Fruit fly (Drosophila melanogaster) whole organism, embryonic: Measurements from ENCODE around the gene Adgf-C.

ENCODE experiments used
- Antp ChIP-seq: fragments of 200-800 bp; sonication (Bioruptor generic); optimal IDR thresholded peaks from 3 replicates; lab custom pipeline; 2016; ENCODE audit warnings: missing biosample characterization, missing genetic modification characterization
- CG13424 ChIP-seq: fragments of 200-800 bp; sonication (Bioruptor generic); optimal IDR thresholded peaks from 2 replicates; lab custom pipeline; 2019; ENCODE audit warnings: missing biosample characterization, mild to moderate bottlenecking, missing genetic modification characterization, moderate library complexity
- CG14860 ChIP-seq: fragments of 200-800 bp; sonication (Bioruptor generic); IDR thresholded peaks from 3 replicates; pipeline ENCODE4 v1.3.6; 2022; ENCODE audit warnings: missing biosample characterization, missing genetic modification characterization; ENCODE audit not compliant: partially characterized antibody
- CG1529 ChIP-seq: fragments of 200-800 bp; sonication (Bioruptor generic); optimal IDR thresholded peaks from 3 replicates; lab custom pipeline; 2018; ENCODE audit warnings: missing biosample characterization, missing genetic modification characterization
- CG15479 ChIP-seq: fragments of 200-800 bp; sonication (Bioruptor generic); optimal IDR thresholded peaks from 3 replicates; lab custom pipeline; 2019; ENCODE audit warnings: missing biosample characterization, mild to moderate bottlenecking, missing genetic modification characterization, moderate library complexity
- CG15696 ChIP-seq: fragments of 200-800 bp; sonication (Bioruptor generic); optimal IDR thresholded peaks from 2 replicates; lab custom pipeline; 2019; ENCODE audit warnings: missing biosample characterization, mild to moderate bottlenecking, missing genetic modification characterization, moderate library complexity
- CG1832 ChIP-seq: fragments of 200-800 bp; sonication (Bioruptor generic); optimal IDR thresholded peaks from 2 replicates; lab custom pipeline; 2017; ENCODE audit warnings: missing biosample characterization, mild to moderate bottlenecking, missing genetic modification characterization, inconsistent platforms
- CG18476 ChIP-seq: fragments of 200-800 bp; sonication (Bioruptor generic); optimal IDR thresholded peaks from 2 replicates; lab custom pipeline; 2016; ENCODE audit warnings: missing biosample characterization, mild to moderate bottlenecking, missing genetic modification characterization
- CG2712 ChIP-seq: fragments of 200-800 bp; optimal IDR thresholded peaks from 3 replicates; lab custom pipeline; 2019; ENCODE audit warnings: missing biosample characterization, mild to moderate bottlenecking, missing genetic modification characterization, moderate library complexity
- CG2889 ChIP-seq: fragments of 200-800 bp; sonication (Bioruptor generic); IDR thresholded peaks from 3 replicates; pipeline ENCODE4 v1.3.6; 2022; ENCODE audit warnings: missing biosample characterization, missing genetic modification characterization
- CG30403 ChIP-seq: fragments of 200-800 bp; sonication (Bioruptor generic); optimal IDR thresholded peaks from 3 replicates; lab custom pipeline; 2016; ENCODE audit warnings: missing biosample characterization, missing genetic modification characterization
- CG31224 ChIP-seq: fragments of 200-800 bp; sonication (Bioruptor generic); IDR thresholded peaks from 2 replicates; pipeline ENCODE4 v1.3.6; 2022; ENCODE audit warnings: missing biosample characterization, missing genetic modification characterization
- CG3407 ChIP-seq: fragments of 200-800 bp; sonication (Bioruptor generic); optimal IDR thresholded peaks from 2 replicates; lab custom pipeline; 2018; ENCODE audit warnings: missing biosample characterization, mild to moderate bottlenecking, missing genetic modification characterization
- CG4617 ChIP-seq: fragments of 200-800 bp; sonication (Bioruptor generic); optimal IDR thresholded peaks from 3 replicates; lab custom pipeline; 2016; ENCODE audit warnings: missing biosample characterization, missing genetic modification characterization, borderline replicate concordance
- CG7839 ChIP-seq: fragments of 200-800 bp; sonication (Bioruptor generic); optimal IDR thresholded peaks from 3 replicates; lab custom pipeline; 2018; ENCODE audit warnings: missing biosample characterization, mild to moderate bottlenecking, missing genetic modification characterization, moderate library complexity
- Camta ChIP-seq: fragments of 200-800 bp; sonication (Bioruptor generic); optimal IDR thresholded peaks from 2 replicates; lab custom pipeline; 2016; ENCODE audit warnings: missing biosample characterization, missing genetic modification characterization
- Dfd ChIP-seq, 2 experiments: fragments of >200 bp; optimal IDR thresholded peaks; 2 replicates each; lab custom pipeline; 2017; ENCODE audit warnings: missing biosample characterization in 2 of 2, missing genetic modification characterization in 2 of 2
- Eip74EF ChIP-seq, 2 experiments: fragments of 200-800 bp in 1 of 2; fragments of >200 bp in 1 of 2; sonication (Bioruptor generic) in 1 of 2; optimal IDR thresholded peaks; 2 replicates each; lab custom pipeline; 2017 to 2019; ENCODE audit warnings: missing biosample characterization in 2 of 2, missing genetic modification characterization in 2 of 2, mild to moderate bottlenecking in 1 of 2, moderate library complexity in 1 of 2
- Gug ChIP-seq: fragments of 200-800 bp; sonication (Bioruptor generic); IDR thresholded peaks from 4 replicates; pipeline ENCODE4 v1.3.6; 2022; ENCODE audit warnings: missing biosample characterization, missing genetic modification characterization
- HHEX ChIP-seq: fragments of 200-800 bp; sonication (Bioruptor generic); optimal IDR thresholded peaks from 3 replicates; lab custom pipeline; 2017; ENCODE audit warnings: missing biosample characterization, mild to moderate bottlenecking, missing genetic modification characterization, missing genetic modification reagents
- HLH3B ChIP-seq: fragments of 200-800 bp; sonication (Bioruptor generic); IDR thresholded peaks from 2 replicates; pipeline ENCODE4 v1.3.6; 2022; ENCODE audit warnings: missing biosample characterization, missing genetic modification characterization
- Mrtf ChIP-seq: fragments of 200-800 bp; sonication (Bioruptor generic); IDR thresholded peaks from 3 replicates; pipeline ENCODE4 v1.3.6; 2022; ENCODE audit warnings: missing biosample characterization, missing genetic modification characterization
- Ptx1 ChIP-seq: fragments of 200-800 bp; sonication (Bioruptor generic); IDR thresholded peaks from 2 replicates; pipeline ENCODE4 v1.3.6; 2022; ENCODE audit warnings: missing biosample characterization, missing genetic modification characterization
- Sry-β ChIP-seq: fragments of 200-800 bp; sonication (Bioruptor generic); optimal IDR thresholded peaks from 2 replicates; lab custom pipeline; 2018; ENCODE audit warnings: missing biosample characterization, mild to moderate bottlenecking, missing genetic modification characterization, moderate library complexity
- Stat92E ChIP-seq, 3 experiments: fragments of >200 bp in 2 of 3; fragments of 200-800 bp in 1 of 3; sonication (Bioruptor generic) in 1 of 3; optimal IDR thresholded peaks; 2 replicates each; lab custom pipeline; 2017 to 2019; ENCODE audit warnings: missing biosample characterization in 3 of 3, missing genetic modification characterization in 3 of 3, mild to moderate bottlenecking in 1 of 3, moderate library complexity in 1 of 3
- ab ChIP-seq: fragments of 200-800 bp; sonication (Bioruptor generic); optimal IDR thresholded peaks from 2 replicates; lab custom pipeline; 2016; ENCODE audit warnings: missing biosample characterization, missing genetic modification characterization
- abd-A ChIP-seq: fragments of 200-800 bp; sonication (Bioruptor generic); optimal IDR thresholded peaks from 3 replicates; lab custom pipeline; 2019; ENCODE audit warnings: missing biosample characterization, mild to moderate bottlenecking, missing genetic modification characterization, moderate library complexity
- amos ChIP-seq: fragments of 200-800 bp; sonication (Bioruptor generic); IDR thresholded peaks from 2 replicates; pipeline ENCODE4 v1.3.6; 2022; ENCODE audit warnings: missing biosample characterization, missing genetic modification characterization; ENCODE audit not compliant: partially characterized antibody
- br ChIP-seq: fragments of >200 bp; optimal IDR thresholded peaks from 2 replicates; lab custom pipeline; 2017
- cg ChIP-seq: fragments of 200-800 bp; sonication (Bioruptor generic); optimal IDR thresholded peaks from 3 replicates; lab custom pipeline; 2019; ENCODE audit warnings: missing biosample characterization, mild to moderate bottlenecking, missing genetic modification characterization, moderate library complexity
- chinmo ChIP-seq: fragments of 200-800 bp; sonication (Bioruptor generic); IDR thresholded peaks from 4 replicates; pipeline ENCODE4 v1.3.6; 2022; ENCODE audit warnings: missing biosample characterization, missing genetic modification characterization; ENCODE audit not compliant: partially characterized antibody
- corto ChIP-seq: fragments of 200-800 bp; sonication (Bioruptor generic); optimal IDR thresholded peaks from 2 replicates; lab custom pipeline; 2016; ENCODE audit warnings: missing biosample characterization, mild to moderate bottlenecking, missing genetic modification characterization, moderate library complexity
- da ChIP-seq: fragments of 200-800 bp; sonication (Bioruptor generic); optimal IDR thresholded peaks from 2 replicates; lab custom pipeline; 2016; ENCODE audit warnings: missing biosample characterization, missing genetic modification characterization
- disco-r ChIP-seq: fragments of 200-800 bp; sonication (Bioruptor generic); optimal IDR thresholded peaks from 2 replicates; lab custom pipeline; 2016; ENCODE audit warnings: missing biosample characterization, missing genetic modification characterization
- dmrt11E ChIP-seq: fragments of 200-800 bp; sonication (Bioruptor generic); optimal IDR thresholded peaks from 3 replicates; lab custom pipeline; 2018; ENCODE audit warnings: missing biosample characterization, mild to moderate bottlenecking, missing genetic modification characterization, moderate library complexity
- en ChIP-seq: fragments of 200-800 bp; sonication (Bioruptor generic); optimal IDR thresholded peaks from 2 replicates; lab custom pipeline; 2016; ENCODE audit warnings: missing biosample characterization, missing genetic modification characterization
- fru ChIP-seq: fragments of >200 bp; optimal IDR thresholded peaks from 2 replicates; lab custom pipeline; 2017
- gcm2 ChIP-seq: fragments of 200-800 bp; sonication (Bioruptor generic); optimal IDR thresholded peaks from 2 replicates; lab custom pipeline; 2016; ENCODE audit warnings: missing biosample characterization, missing genetic modification characterization
- gsb-n ChIP-seq: fragments of 200-800 bp; sonication (Bioruptor generic); optimal IDR thresholded peaks from 3 replicates; lab custom pipeline; 2018; ENCODE audit warnings: missing biosample characterization, mild to moderate bottlenecking, missing genetic modification characterization
- jigr1 ChIP-seq: fragments of 200-800 bp; sonication (Bioruptor generic); IDR thresholded peaks from 3 replicates; pipeline ENCODE4 v1.3.6; 2022; ENCODE audit warnings: missing biosample characterization, missing genetic modification characterization
- lbe ChIP-seq: fragments of 200-800 bp; sonication (Bioruptor generic); optimal IDR thresholded peaks from 2 replicates; lab custom pipeline; 2016; ENCODE audit warnings: missing biosample characterization, mild to moderate bottlenecking, missing genetic modification characterization
- lmd ChIP-seq: fragments of 200-800 bp; sonication (Bioruptor generic); IDR thresholded peaks from 2 replicates; pipeline ENCODE4 v1.3.6; 2022; ENCODE audit warnings: missing biosample characterization, missing genetic modification characterization
- lov ChIP-seq, 2 experiments: fragments of 200-800 bp in 1 of 2; fragments of >200 bp in 1 of 2; sonication (Bioruptor generic) in 1 of 2; IDR thresholded peaks in 1 of 2; optimal IDR thresholded peaks in 1 of 2; 2 replicates in 1 of 2; 3 replicates in 1 of 2; pipeline versions ENCODE4 v1.3.6 to Lab custom; 2017 to 2022; ENCODE audit warnings: missing biosample characterization in 1 of 2, missing genetic modification characterization in 1 of 2
- mld ChIP-seq: fragments of 200-800 bp; sonication (Bioruptor generic); IDR thresholded peaks from 3 replicates; pipeline ENCODE4 v1.3.6; 2022; ENCODE audit warnings: missing biosample characterization, missing genetic modification characterization; ENCODE audit not compliant: partially characterized antibody
- p53 ChIP-seq: fragments of 200-800 bp; sonication (Bioruptor generic); optimal IDR thresholded peaks from 2 replicates; lab custom pipeline; 2016; ENCODE audit warnings: missing biosample characterization, missing genetic modification characterization
- pb ChIP-seq: fragments of 200-800 bp; sonication (Bioruptor generic); optimal IDR thresholded peaks from 3 replicates; lab custom pipeline; 2016; ENCODE audit warnings: missing biosample characterization, missing genetic modification characterization
- pros ChIP-seq: fragments of 200-800 bp; sonication (Bioruptor generic); optimal IDR thresholded peaks from 3 replicates; lab custom pipeline; 2019; ENCODE audit warnings: missing biosample characterization, mild to moderate bottlenecking, missing genetic modification characterization, moderate library complexity
- psq ChIP-seq: fragments of 200-800 bp; sonication (Bioruptor generic); optimal IDR thresholded peaks from 2 replicates; lab custom pipeline; 2017; ENCODE audit warnings: missing biosample characterization, missing genetic modification characterization
- sens-2 ChIP-seq: fragments of 200-800 bp; sonication (Bioruptor generic); IDR thresholded peaks from 2 replicates; pipeline ENCODE4 v1.3.6; 2022; ENCODE audit warnings: missing biosample characterization, missing genetic modification characterization
- slbo ChIP-seq: fragments of 200-800 bp; sonication (Bioruptor generic); IDR thresholded peaks from 2 replicates; pipeline ENCODE4 v1.3.6; 2022; ENCODE audit warnings: missing biosample characterization, missing genetic modification characterization
- unc-4 ChIP-seq: fragments of 200-800 bp; sonication (Bioruptor generic); IDR thresholded peaks from 2 replicates; pipeline ENCODE4 v1.3.6; 2022; ENCODE audit warnings: missing biosample characterization, missing genetic modification characterization; ENCODE audit not compliant: partially characterized antibody

Gene Adgf-C

DNA sequence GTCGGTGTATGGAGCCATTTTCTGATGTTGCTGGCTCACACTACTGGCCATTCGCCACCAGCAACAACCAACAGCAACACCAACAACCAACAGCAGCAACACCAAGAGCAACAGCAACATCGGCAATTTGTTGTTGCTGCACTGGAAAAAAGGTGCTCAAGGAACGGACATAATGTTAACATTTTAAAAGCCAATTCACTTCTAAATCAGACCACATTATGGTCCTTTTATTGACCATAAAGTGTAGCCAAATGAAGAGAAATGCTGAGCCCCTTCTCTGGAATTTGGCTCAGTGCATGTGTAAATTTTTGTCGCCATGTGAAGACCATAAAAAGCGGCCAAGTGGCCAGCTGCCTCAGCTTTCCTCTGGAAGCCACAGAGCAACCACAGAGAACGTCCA is 10.3 kb downstream of the Adgf-C start (continued):
- TF ChIP-seq CG30403 (GFP tag; lab: Kevin White, UChicago) (peak; percentile 51), dmrt11E (tag; lab: Kevin White, UChicago) (no peak), CG2889 (GFP tag; lab: Robert Waterston, UW) (no peak), CG3407 (GFP tag; lab: Kevin White, UChicago) (no peak), HHEX (GFP tag; lab: Kevin White, UChicago) (no peak), CG1832 (GFP tag; lab: Kevin White, UChicago) (no peak), gsb-n (tag; lab: Kevin White, UChicago) (no peak), fru (lab: Kevin White, UChicago) (no peak), CG31224 (GFP tag; lab: Robert Waterston, UW) (no peak), psq (no peak), Antp (GFP tag; lab: Kevin White, UChicago) (peak; percentile 59), da (no peak), mld (no peak), CG13424 (tag; lab: Kevin White, UChicago) (peak; percentile 5), CG15479 (GFP tag; lab: Kevin White, UChicago) (no peak), HLH3B (GFP tag; lab: Robert Waterston, UW) (peak; percentile 60), br (lab: Kevin White, UChicago) (no peak), lmd (peak; percentile 34; the same call in 1 of the 2 replicates), slbo (peak; percentile 29; the same call in 1 of the 2 replicates), jigr1 (GFP tag; lab: Robert Waterston, UW) (no peak), CG4617 (GFP tag; lab: Kevin White, UChicago) (no peak), CG7839 (tag; lab: Kevin White, UChicago) (peak; percentile 59), CG18476 (GFP tag; lab: Kevin White, UChicago) (no peak), ab (GFP tag; lab: Kevin White, UChicago) (no peak), Stat92E (GFP tag; optimal IDR thresholded peaks at IDR 0.05; lab: Kevin White, UChicago) (no peak), Gug (GFP tag; lab: Robert Waterston, UW) (peak; percentile 15; the same call in 1 of the 4 replicates), unc-4 (no peak), CG14860 (no peak), disco-r (GFP tag; lab: Kevin White, UChicago) (no peak), corto (GFP tag; lab: Kevin White, UChicago) (peak; percentile 1), Eip74EF (GFP tag; optimal IDR thresholded peaks at IDR 0.05; lab: Kevin White, UChicago) (peak in 1 of 2 experiments; percentile 17), Dfd (GFP tag; optimal IDR thresholded peaks at IDR 0.05; lab: Kevin White, UChicago) (no peak), CG1529 (GFP tag; lab: Kevin White, UChicago) (no peak), Camta (GFP tag; lab: Kevin White, UChicago) (no peak), gcm2 (GFP tag; lab: Kevin White, UChicago) (no peak), amos (GFP tag; lab: Robert Waterston, UW) (no peak), pb (GFP tag; lab: Kevin White, UChicago) (peak; percentile 44), lbe (GFP tag; lab: Kevin White, UChicago) (no peak), pros (GFP tag; lab: Kevin White, UChicago) (no peak), Mrtf (GFP tag; lab: Robert Waterston, UW) (no peak), CG15696 (tag; lab: Kevin White, UChicago) (no peak), CG2712 (tag; lab: Kevin White, UChicago) (peak; percentile 16), cg (GFP tag; lab: Kevin White, UChicago) (no peak), chinmo (GFP tag; lab: Robert Waterston, UW) (no peak), Ptx1 (GFP tag; lab: Robert Waterston, UW) (peak; percentile 63), sens-2 (GFP tag; lab: Robert Waterston, UW) (no peak), Sry-β (GFP tag; lab: Kevin White, UChicago) (no peak), abd-A (tag; lab: Kevin White, UChicago) (no peak), lov (optimal IDR thresholded peaks at IDR 0.05; lab: Kevin White, UChicago) (no peak), lov (GFP tag; IDR thresholded peaks at IDR 0.05; lab: Robert Waterston, UW) (no peak), en (no peak), p53 (GFP tag; lab: Kevin White, UChicago) (no peak)
